Fruit fly (Drosophila melanogaster) whole organism, wandering third instar larva: ENCODE results near the gene Ubc6.
A peak's percentile ranks its signal among the peaks of the same experiment; 100 is the strongest.

Source experiments
- CG32264 ChIP-seq: fragments of 200-800 bp; sonication (Bioruptor generic); optimal IDR thresholded peaks from 2 replicates; lab custom pipeline; 2016; ENCODE audit warnings: missing biosample characterization, missing genetic modification characterization
- CG9705 ChIP-seq: fragments of 200-800 bp; sonication (Bioruptor generic); optimal IDR thresholded peaks from 2 replicates; lab custom pipeline; 2018; ENCODE audit warnings: missing biosample characterization, mild to moderate bottlenecking, missing genetic modification characterization
- CrebA ChIP-seq: fragments of 200-800 bp; sonication (Bioruptor generic); optimal IDR thresholded peaks from 2 replicates; lab custom pipeline; 2016; ENCODE audit warnings: missing biosample characterization, mild to moderate bottlenecking, missing genetic modification characterization, borderline replicate concordance
- GATAd ChIP-seq: sonication (Bioruptor generic); optimal IDR thresholded peaks from 2 replicates; lab custom pipeline; 2016; ENCODE audit warnings: missing biosample characterization, missing genetic modification characterization
- HLH106 ChIP-seq: fragments of 200-800 bp; optimal IDR thresholded peaks from 3 replicates; lab custom pipeline; 2019; ENCODE audit warnings: missing biosample characterization, mild to moderate bottlenecking, missing genetic modification characterization, moderate library complexity
- Hnf4 ChIP-seq: fragments of 200-800 bp; sonication (Bioruptor generic); optimal IDR thresholded peaks from 2 replicates; lab custom pipeline; 2016; ENCODE audit warnings: missing biosample characterization, mild to moderate bottlenecking, missing genetic modification characterization
- Jra ChIP-seq: sonication (Bioruptor generic); optimal IDR thresholded peaks from 2 replicates; lab custom pipeline; 2016; ENCODE audit warnings: missing biosample characterization, missing genetic modification characterization
- Myc ChIP-seq: fragments of >200 bp; optimal IDR thresholded peaks from 2 replicates; lab custom pipeline; 2017
- N ChIP-seq: fragments of >200 bp; optimal IDR thresholded peaks from 2 replicates; lab custom pipeline; 2018; ENCODE audit warnings: missing biosample characterization, missing external identifiers, missing genetic modification characterization
- OdsH ChIP-seq: fragments of 200-800 bp; sonication (Bioruptor generic); optimal IDR thresholded peaks from 2 replicates; lab custom pipeline; 2016; ENCODE audit warnings: missing biosample characterization, mild to moderate bottlenecking, missing genetic modification characterization
- Rel ChIP-seq, 2 experiments: fragments of 200-800 bp; sonication (Bioruptor generic) in 1 of 2; optimal IDR thresholded peaks; 2 replicates in 1 of 2; 3 replicates in 1 of 2; lab custom pipeline; 2016 to 2019; ENCODE audit warnings: mild to moderate bottlenecking in 2 of 2, missing biosample characterization in 2 of 2, missing genetic modification characterization in 2 of 2, moderate library complexity in 1 of 2
- Sp1 ChIP-seq: fragments of 200-800 bp; sonication (Bioruptor generic); optimal IDR thresholded peaks from 3 replicates; lab custom pipeline; 2019; ENCODE audit warnings: missing biosample characterization, mild to moderate bottlenecking, missing genetic modification characterization, moderate library complexity
- Vsx2 ChIP-seq: fragments of 200-300, 225-300 bp; sonication (Bioruptor generic); optimal IDR thresholded peaks from 2 replicates; lab custom pipeline; 2018; ENCODE audit warnings: missing biosample characterization, missing genetic modification characterization; ENCODE audit not compliant: partially characterized antibody
- br ChIP-seq: fragments of 200-800 bp; sonication (Bioruptor generic); optimal IDR thresholded peaks from 2 replicates; lab custom pipeline; 2016; ENCODE audit warnings: missing biosample characterization, missing genetic modification characterization
- brk ChIP-seq: fragments of 200-800 bp; sonication (Bioruptor generic); optimal IDR thresholded peaks from 2 replicates; lab custom pipeline; 2016; ENCODE audit warnings: missing biosample characterization, mild to moderate bottlenecking, missing genetic modification characterization
- dl ChIP-seq, 2 experiments: fragments of 175-275, 200-275 bp in 1 of 2; fragments of 200-275 bp in 1 of 2; sonication (Bioruptor generic); optimal IDR thresholded peaks; lab custom pipeline; 2018; ENCODE audit warnings: mild to moderate bottlenecking in 2 of 2, missing biosample characterization in 2 of 2, missing genetic modification characterization in 2 of 2, moderate library complexity in 2 of 2; ENCODE audit not compliant: partially characterized antibody in 2 of 2, insufficient read depth in 1 of 2
- dsf ChIP-seq: sonication (Bioruptor generic); optimal IDR thresholded peaks from 2 replicates; lab custom pipeline; 2016; ENCODE audit warnings: missing biosample characterization, missing genetic modification characterization, borderline replicate concordance
- ey ChIP-seq: fragments of 200-800 bp; sonication (Bioruptor generic); optimal IDR thresholded peaks from 2 replicates; lab custom pipeline; 2016; ENCODE audit warnings: missing biosample characterization, missing genetic modification characterization
- foxo ChIP-seq, 2 experiments: fragments of 200-800 bp; sonication (Bioruptor generic); optimal IDR thresholded peaks; 2 replicates in 1 of 2; 3 replicates in 1 of 2; lab custom pipeline; 2016 to 2017; ENCODE audit warnings: missing biosample characterization in 2 of 2, missing genetic modification characterization in 2 of 2
- fru ChIP-seq: fragments of 200-800 bp; sonication (Bioruptor generic); optimal IDR thresholded peaks from 3 replicates; lab custom pipeline; 2016; ENCODE audit warnings: missing biosample characterization, mild to moderate bottlenecking, missing genetic modification characterization
- h ChIP-seq: fragments of 200-800 bp; sonication (Bioruptor generic); optimal IDR thresholded peaks from 3 replicates; lab custom pipeline; 2016; ENCODE audit warnings: missing biosample characterization, mild to moderate bottlenecking, missing genetic modification characterization
- jim ChIP-seq: fragments of 175-275, 200-325 bp; sonication (Bioruptor generic); optimal IDR thresholded peaks from 2 replicates; lab custom pipeline; 2016; ENCODE audit warnings: missing biosample characterization, mild to moderate bottlenecking, missing genetic modification characterization
- psq ChIP-seq: fragments of 200-800 bp; sonication (Bioruptor generic); optimal IDR thresholded peaks from 3 replicates; lab custom pipeline; 2017; ENCODE audit warnings: missing biosample characterization, mild to moderate bottlenecking, missing genetic modification characterization, moderate library complexity
- rgr ChIP-seq: fragments of 200-800 bp; sonication (Bioruptor generic); optimal IDR thresholded peaks from 3 replicates; lab custom pipeline; 2016; ENCODE audit warnings: missing biosample characterization, mild to moderate bottlenecking, missing genetic modification characterization
- sv ChIP-seq: fragments of 200-800 bp; sonication (Bioruptor generic); optimal IDR thresholded peaks from 3 replicates; lab custom pipeline; 2016; ENCODE audit warnings: missing biosample characterization, missing genetic modification characterization
- tai ChIP-seq: sonication (Bioruptor generic); optimal IDR thresholded peaks from 2 replicates; lab custom pipeline; 2016; ENCODE audit warnings: missing biosample characterization, missing genetic modification characterization
- usp ChIP-seq: fragments of >200 bp; optimal IDR thresholded peaks from 2 replicates; lab custom pipeline; 2017; ENCODE audit warnings: missing biosample characterization, missing genetic modification characterization
- woc ChIP-seq: sonication (Bioruptor generic); optimal IDR thresholded peaks from 2 replicates; lab custom pipeline; 2016; ENCODE audit warnings: missing biosample characterization, mild to moderate bottlenecking, missing genetic modification characterization

The Ubc6 gene

DNA sequence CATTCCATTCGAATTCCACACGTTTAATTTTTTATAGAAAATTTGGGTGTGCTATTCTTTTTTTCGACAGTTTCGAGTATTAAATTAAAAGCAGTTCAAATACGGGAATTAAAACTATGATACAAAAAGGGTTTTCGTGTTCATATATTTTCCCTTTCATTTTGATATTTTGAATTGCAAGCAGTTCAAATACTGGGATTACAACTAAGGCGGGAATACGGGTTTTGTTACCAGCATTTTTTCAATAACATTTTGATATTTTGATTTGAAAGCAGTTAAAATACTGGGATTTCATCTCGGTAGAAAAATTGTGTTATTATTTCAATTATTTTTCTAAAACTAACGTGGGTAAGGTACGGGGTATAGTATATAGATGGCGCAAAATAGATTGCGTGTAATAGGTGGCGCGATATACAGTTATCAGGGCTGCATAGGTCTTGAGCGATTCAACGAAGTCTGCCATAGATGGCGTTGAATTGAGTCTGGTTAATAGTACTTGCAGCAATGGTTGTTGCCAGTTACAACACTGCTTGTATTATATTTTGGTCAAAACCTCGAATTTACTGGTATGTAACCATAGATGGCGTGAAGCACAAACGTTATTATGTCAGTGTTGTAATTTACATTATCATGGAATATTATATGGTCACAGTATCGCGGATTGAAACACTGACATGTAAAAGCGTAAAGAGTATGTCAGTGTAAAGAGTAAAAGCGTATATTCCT, 18.1 kb upstream of the Ubc6 start:
- TF ChIP-seq CG32264 (GFP tag; lab: Kevin White, UChicago): no peak
- TF ChIP-seq Jra (GFP tag; lab: Kevin White, UChicago): peak; percentile 22
- peak; percentile 40 for TF ChIP-seq HLH106 (tag; lab: Kevin White, UChicago)
- peak; percentile 70 for TF ChIP-seq Hnf4 (GFP tag; lab: Kevin White, UChicago)
- no peak for TF ChIP-seq brk (GFP tag; lab: Kevin White, UChicago)
- TF ChIP-seq h (GFP tag; lab: Kevin White, UChicago): peak; percentile 24
- peak; percentile 12 for TF ChIP-seq fru (GFP tag; lab: Kevin White, UChicago)
- TF ChIP-seq psq: no peak
- peak; percentile 52 for TF ChIP-seq tai
- no peak for TF ChIP-seq Rel (GFP tag; optimal IDR thresholded peaks at IDR 0.05; lab: Kevin White, UChicago)
- no peak for TF ChIP-seq Rel (tag; optimal IDR thresholded peaks at IDR 0.05; lab: Kevin White, UChicago)
- no peak for TF ChIP-seq usp (GFP tag; lab: Kevin White, UChicago)
- peak; percentile 8 for TF ChIP-seq br (GFP tag; lab: Kevin White, UChicago)
- peak; percentile 52 for TF ChIP-seq rgr (GFP tag; lab: Kevin White, UChicago)
- peak; percentile 9 for TF ChIP-seq sv (GFP tag; lab: Kevin White, UChicago)
- TF ChIP-seq Myc (lab: Kevin White, UChicago): peak; percentile 49
- peak; percentile 15 for TF ChIP-seq OdsH (GFP tag; lab: Kevin White, UChicago)
- peak; percentile 36 for TF ChIP-seq ey (GFP tag; lab: Kevin White, UChicago)
- TF ChIP-seq foxo (GFP tag; optimal IDR thresholded peaks at IDR 0.05; lab: Kevin White, UChicago): peak in 1 of 2 experiments; percentile 75
- peak; percentile 11 for TF ChIP-seq jim (GFP tag; lab: Kevin White, UChicago)
- TF ChIP-seq CG9705: peak; percentile 1

DNA sequence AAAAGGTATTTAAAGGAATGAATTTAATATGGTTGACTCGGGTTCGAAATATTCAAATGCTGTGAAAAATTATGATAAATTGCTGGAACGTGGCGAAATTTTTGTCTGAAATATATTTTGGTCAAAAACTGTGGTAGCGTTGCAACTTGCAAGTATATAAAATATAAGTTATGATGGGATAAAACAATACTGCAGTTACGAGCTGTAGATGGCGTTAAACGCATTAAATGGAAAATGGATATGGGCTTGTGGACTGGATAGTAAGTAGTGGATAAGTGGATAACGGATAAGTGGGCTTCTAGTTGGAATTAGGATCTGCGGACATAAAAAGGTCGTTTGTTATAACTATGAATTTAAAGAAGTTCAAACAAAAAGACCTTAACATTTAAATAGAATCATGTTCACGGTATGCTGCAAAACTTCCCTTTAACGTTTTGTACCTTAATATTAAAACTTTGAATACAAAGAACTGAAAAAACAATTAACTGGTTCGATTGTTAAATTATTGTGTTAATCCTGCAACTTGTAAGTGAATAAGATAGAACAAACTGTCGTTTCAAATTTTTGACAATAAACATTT, 16.8 kb upstream of the Ubc6 start:
- TF ChIP-seq Rel (GFP tag; optimal IDR thresholded peaks at IDR 0.05; lab: Kevin White, UChicago) (no peak), Rel (tag; optimal IDR thresholded peaks at IDR 0.05; lab: Kevin White, UChicago) (no peak), Hnf4 (GFP tag; lab: Kevin White, UChicago) (peak; percentile 1)
- TF ChIP-seq, all 38 proteins: peak for 1

DNA sequence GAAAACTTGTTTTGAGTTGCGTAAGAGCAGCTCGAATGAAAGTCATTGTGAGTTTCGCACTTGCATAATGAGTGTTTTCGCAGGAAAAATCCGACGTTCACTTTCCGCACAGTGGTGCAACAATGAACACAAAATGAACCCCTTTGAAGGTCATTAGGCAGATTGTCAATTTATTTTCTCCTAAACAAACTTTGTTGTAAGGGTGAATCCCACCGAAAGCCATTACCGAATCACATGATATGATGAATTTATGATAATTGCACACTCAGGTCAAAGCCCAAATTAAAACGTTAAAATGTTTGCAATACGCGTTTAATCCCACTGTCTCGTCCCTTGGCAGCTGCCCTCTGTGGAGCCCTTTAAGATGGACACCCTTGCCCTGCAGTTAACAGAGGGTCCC, 14.8 kb upstream of the Ubc6 start:
- no peak for TF ChIP-seq brk (GFP tag; lab: Kevin White, UChicago)
- TF ChIP-seq psq: no peak
- no peak for TF ChIP-seq br (GFP tag; lab: Kevin White, UChicago)
- TF ChIP-seq OdsH (GFP tag; lab: Kevin White, UChicago): no peak
- TF ChIP-seq CG32264 (GFP tag; lab: Kevin White, UChicago): no peak
- TF ChIP-seq dsf (GFP tag; lab: Kevin White, UChicago): no peak
- TF ChIP-seq CrebA: no peak
- TF ChIP-seq Rel (GFP tag; optimal IDR thresholded peaks at IDR 0.05; lab: Kevin White, UChicago): no peak
- TF ChIP-seq Rel (tag; optimal IDR thresholded peaks at IDR 0.05; lab: Kevin White, UChicago): no peak
- no peak for TF ChIP-seq woc (GFP tag; lab: Kevin White, UChicago)
- no peak for TF ChIP-seq tai
- no peak for TF ChIP-seq Jra (GFP tag; lab: Kevin White, UChicago)
- no peak for TF ChIP-seq Myc (lab: Kevin White, UChicago)
- no peak for TF ChIP-seq N
- TF ChIP-seq dl (GFP tag; optimal IDR thresholded peaks at IDR 0.05; lab: Kevin White, UChicago; ENCODE audit: insufficient read depth in 1 of 2, partially characterized antibody in 2 of 2): no peak

DNA sequence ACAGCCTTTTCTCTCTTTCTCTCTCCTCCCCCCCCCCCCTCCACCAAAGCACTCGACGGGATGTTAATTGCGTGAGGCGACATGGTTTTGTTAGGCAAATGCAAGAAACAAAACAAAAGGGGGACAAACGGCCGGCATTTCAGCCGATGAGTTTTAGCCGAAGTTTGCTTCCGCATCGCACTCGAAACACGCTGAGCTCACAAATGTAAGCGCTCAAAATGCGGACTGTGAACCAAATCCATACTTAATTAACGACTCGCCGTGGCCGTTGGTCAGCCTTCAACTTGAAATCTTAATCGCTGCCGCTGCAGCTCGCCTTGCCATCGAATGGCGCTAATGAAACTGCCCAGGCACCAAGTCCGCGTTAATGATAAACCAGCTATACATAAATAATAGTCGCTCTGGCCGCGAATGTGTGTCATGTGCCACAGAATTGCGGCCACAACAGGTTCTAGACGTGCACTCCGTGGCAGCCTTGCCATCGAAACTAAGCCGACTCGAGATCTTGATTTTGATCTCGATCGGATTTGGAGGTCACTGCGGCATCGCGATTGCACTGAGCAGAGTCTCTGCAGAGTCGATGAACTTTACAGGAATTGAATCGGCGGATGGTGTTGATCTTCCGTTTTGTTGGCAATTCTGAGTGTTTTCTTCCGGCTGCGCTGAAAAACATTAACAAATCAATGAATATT, 13.9 kb upstream of the Ubc6 start:
- TF ChIP-seq Sp1 (GFP tag; lab: Kevin White, UChicago) (no peak), usp (GFP tag; lab: Kevin White, UChicago) (no peak), CG32264 (GFP tag; lab: Kevin White, UChicago) (no peak), Jra (GFP tag; lab: Kevin White, UChicago) (no peak), CG9705 (no peak), Myc (lab: Kevin White, UChicago) (no peak), HLH106 (tag; lab: Kevin White, UChicago) (no peak), GATAd (GFP tag; lab: Kevin White, UChicago) (no peak), tai (no peak), OdsH (GFP tag; lab: Kevin White, UChicago) (no peak), Vsx2 (no peak), h (GFP tag; lab: Kevin White, UChicago) (no peak)
